Worm (Caenorhabditis elegans): ENCODE data around the gene F35F10.7.

DNA sequence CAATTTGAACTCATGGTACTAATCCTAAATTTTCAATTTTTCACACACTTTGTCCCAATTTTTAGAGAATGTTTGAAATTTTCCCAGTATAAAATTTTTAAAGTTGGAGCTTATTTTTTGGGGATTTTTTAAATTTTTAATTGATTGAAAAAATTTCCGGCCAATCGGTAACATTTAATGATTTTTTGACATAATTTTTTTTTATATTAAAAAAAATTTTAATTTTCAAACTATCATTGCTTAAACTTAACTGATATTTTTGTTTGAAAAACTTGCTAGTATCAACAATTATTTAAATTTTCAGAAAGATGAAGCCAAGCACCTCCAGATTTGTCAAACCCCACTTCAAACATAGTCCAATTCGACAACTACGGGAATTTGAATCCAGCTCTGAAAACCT lies 30.0 kb downstream of the F35F10.7 start, which contains the start of gene T28A11.22:
- TF ChIP-seq tbx-11 (GFP tag; IDR thresholded peaks at IDR 0.05) (no peak), ama-1 (optimal IDR thresholded peaks at IDR 0.05) (no peak), ceh-36 (tag; optimal IDR thresholded peaks at IDR 0.05) (no peak), tbx-37 (GFP tag; conservative IDR thresholded peaks at IDR 0.05) (no peak), ceh-13 (GFP tag; optimal IDR thresholded peaks at IDR 0.05) (no peak), scrt-1 (GFP tag; IDR thresholded peaks at IDR 0.05) (no peak), B0310.2 (tag; optimal IDR thresholded peaks at IDR 0.05) (no peak), hmbx-1 (tag; optimal IDR thresholded peaks at IDR 0.05) (no peak), aly-1 (tag; optimal IDR thresholded peaks at IDR 0.05) (no peak), hnd-1 (tag; optimal IDR thresholded peaks at IDR 0.05) (no peak), flt-1 (GFP tag; IDR thresholded peaks at IDR 0.05) (no peak), pes-1 (GFP tag; IDR thresholded peaks at IDR 0.05) (no peak), tra-4 (tag; optimal IDR thresholded peaks at IDR 0.05) (no peak)

All from whole organism, early embryonic.